Worm (Caenorhabditis elegans) whole organism, early embryonic: ENCODE results near the gene C25H3.17.

Source experiments
- B0310.2 ChIP-seq: sonication (generic microtip); optimal IDR thresholded peaks from 2 replicates; lab custom pipeline; 2016; ENCODE audit warnings: mild to moderate bottlenecking, missing genetic modification characterization, missing compliant biosample characterization
- ama-1 ChIP-seq: fragments of 150-350 bp; optimal IDR thresholded peaks from 2 replicates; lab custom pipeline; 2014
- scrt-1 ChIP-seq: fragments of 200-800 bp; sonication (Bioruptor generic); IDR thresholded peaks from 2 replicates; pipeline ENCODE4 v1.3.6; 2022; ENCODE audit warnings: missing genetic modification characterization, missing compliant biosample characterization
- sea-1 ChIP-seq: fragments of 200-800 bp; sonication (Bioruptor generic); conservative IDR thresholded peaks from 2 replicates; pipeline ENCODE4 v1.3.6; 2022; ENCODE audit warnings: missing genetic modification characterization, missing compliant biosample characterization

DNA sequence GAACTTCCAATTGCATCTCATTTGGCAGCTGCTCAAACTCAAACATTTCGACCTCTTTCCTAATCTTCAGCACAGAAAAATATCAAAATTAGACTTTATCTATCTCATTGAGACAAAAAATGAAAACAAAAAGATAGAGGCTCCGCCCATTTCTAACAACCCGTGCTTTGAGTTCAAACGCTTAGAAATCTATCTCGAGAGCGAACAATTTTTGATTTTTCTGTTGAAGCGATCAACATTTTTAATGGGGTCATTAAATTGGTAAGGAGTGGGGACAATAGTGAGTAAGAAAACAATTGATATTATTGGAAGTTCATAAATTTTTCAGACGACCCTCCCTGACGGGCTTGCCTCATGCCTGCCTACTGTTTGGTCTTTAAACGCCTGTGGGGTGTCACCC lies 29.4 kb upstream of the C25H3.17 start, which contains the start of the genes C25H3.10 and C25H3.1:
- TF ChIP-seq scrt-1 (GFP tag; lab: Robert Waterston, UW) (no peak), ama-1 (lab: Kevin White, UChicago) (no peak), B0310.2 (no peak), sea-1 (GFP tag; lab: Robert Waterston, UW) (no peak)
